Fruit fly (Drosophila melanogaster): Measurements from ENCODE around the gene CG8176.

DNA sequence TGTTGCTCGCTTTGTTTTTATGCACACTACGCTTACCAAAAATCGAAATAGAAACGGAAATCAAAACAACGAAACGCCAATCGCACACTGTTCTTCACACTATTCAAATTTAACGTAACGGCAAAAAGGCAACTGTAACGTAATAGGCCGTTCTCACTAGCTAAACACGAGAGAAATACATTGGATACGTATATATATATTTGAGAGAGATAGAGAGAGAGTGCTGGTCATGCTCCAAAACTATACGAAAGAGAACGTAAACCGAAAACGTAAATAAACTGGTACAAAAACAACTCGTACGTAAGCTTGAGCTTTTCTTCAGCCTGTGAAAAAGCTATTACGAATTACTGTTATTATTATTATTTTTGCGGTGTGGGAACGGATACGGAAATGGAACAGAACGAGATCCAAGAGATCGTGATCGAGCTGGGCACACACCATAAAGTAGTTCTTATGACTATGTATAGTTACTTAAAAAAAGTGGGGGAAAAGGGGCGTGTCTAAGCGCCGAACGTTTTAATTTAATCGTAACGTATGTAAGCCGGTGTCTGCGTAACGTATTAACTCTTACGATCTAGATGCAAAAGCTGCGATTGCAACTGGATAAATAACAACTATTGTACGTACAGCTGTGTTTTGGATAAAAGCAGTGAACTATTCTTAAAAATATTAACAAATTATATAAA is 27.8 kb downstream of the CG8176 start:
- TF ChIP-seq CG8478 (optimal IDR thresholded peaks at IDR 0.05) (no peak), CTCF (optimal IDR thresholded peaks at IDR 0.05) (no peak)
